Fruit fly (Drosophila melanogaster): ENCODE measurements around the gene CG15169.

Gene CG15169

DNA sequence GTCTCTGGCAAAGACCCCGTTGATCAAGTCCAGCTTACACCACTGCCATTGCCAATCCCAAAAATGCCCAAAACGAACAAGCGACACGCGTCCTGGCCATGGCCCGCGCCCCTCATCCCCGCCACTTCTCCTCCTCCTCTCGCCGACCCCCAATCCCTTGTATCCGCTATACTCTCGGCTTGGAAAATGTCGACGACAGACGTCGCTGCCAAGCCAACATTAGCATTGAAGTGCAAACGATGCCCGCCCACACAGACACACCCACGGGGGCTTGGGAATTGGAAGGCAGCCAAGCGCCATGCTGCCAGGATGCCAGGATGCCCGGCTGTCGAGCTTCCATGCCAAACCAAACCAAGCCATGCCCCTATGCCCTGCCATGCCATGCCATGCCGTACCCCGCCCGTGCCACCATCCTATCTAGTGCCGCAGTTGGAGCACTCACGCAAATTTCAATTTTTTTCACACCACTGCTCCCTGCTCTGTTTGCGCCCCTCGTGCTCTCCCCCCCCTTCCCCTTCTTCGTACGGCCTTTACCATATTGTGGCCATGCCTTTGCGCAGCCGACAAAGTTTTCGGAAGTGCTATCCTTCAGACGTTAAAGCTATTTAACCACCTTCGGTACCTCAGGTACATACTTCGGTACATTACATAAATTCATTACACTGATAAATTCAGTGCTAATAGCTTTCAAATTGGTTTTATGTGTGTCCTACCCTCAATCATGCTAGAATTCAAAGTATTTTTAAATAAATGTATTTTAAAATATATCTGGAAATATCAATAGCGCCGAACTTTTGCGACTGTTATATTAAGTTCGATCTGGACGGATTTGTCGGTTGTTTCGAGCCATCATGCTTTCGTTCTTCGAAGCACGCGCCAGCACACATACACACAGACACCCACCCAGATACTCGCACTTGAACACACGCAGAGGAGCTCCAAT is 30.7 kb downstream of the CG15169 start (continued):
- TF ChIP-seq Dip3 (GFP tag; optimal IDR thresholded peaks at IDR 0.05) (no peak), CG9797 (GFP tag; optimal IDR thresholded peaks at IDR 0.05) (no peak), B-H2 (GFP tag; optimal IDR thresholded peaks at IDR 0.05) (peak; percentile 83), HLH54F (GFP tag; optimal IDR thresholded peaks at IDR 0.05) (peak; percentile 51), CG17802 (tag; optimal IDR thresholded peaks at IDR 0.05) (peak; percentile 16), esg (GFP tag; conservative IDR thresholded peaks at IDR 0.05) (peak; percentile 74), CG7357 (GFP tag; IDR thresholded peaks at IDR 0.05) (peak; percentile 39; the same call in 1 of the 3 replicates), Abd-B (GFP tag; optimal IDR thresholded peaks at IDR 0.05) (peak; percentile 64), CG16813 (GFP tag; IDR thresholded peaks at IDR 0.05; ENCODE audit: partially characterized antibody) (no peak), CG6175 (GFP tag; IDR thresholded peaks at IDR 0.05) (no peak), sima (GFP tag; optimal IDR thresholded peaks at IDR 0.05) (no peak), CG1647 (GFP tag; optimal IDR thresholded peaks at IDR 0.05) (no peak), CG31388 (GFP tag; optimal IDR thresholded peaks at IDR 0.05) (no peak), zfh2 (GFP tag; optimal IDR thresholded peaks at IDR 0.05) (peak; percentile 38), Neu2 (GFP tag; optimal IDR thresholded peaks at IDR 0.05; ENCODE audit: borderline replicate concordance) (no peak), CG14050 (GFP tag; IDR thresholded peaks at IDR 0.05) (peak; percentile 64), ro (GFP tag; IDR thresholded peaks at IDR 0.05) (peak; percentile 53; the same call in 1 of the 2 replicates), CG10366 (GFP tag; IDR thresholded peaks at IDR 0.05) (peak; percentile 71), CG1024 (GFP tag; IDR thresholded peaks at IDR 0.05) (no peak), CG8089 (GFP tag; optimal IDR thresholded peaks at IDR 0.05) (peak; percentile 13), CG8281 (tag; optimal IDR thresholded peaks at IDR 0.05) (peak; percentile 39), Antp (GFP tag; optimal IDR thresholded peaks at IDR 0.05) (peak; percentile 42), Fer2 (tag; optimal IDR thresholded peaks at IDR 0.05) (peak; percentile 41), yki (optimal IDR thresholded peaks at IDR 0.05) (no peak), CG5180 (GFP tag; optimal IDR thresholded peaks at IDR 0.05) (peak; percentile 58), hth (optimal IDR thresholded peaks at IDR 0.05) (no peak), chif (GFP tag; optimal IDR thresholded peaks at IDR 0.05) (peak; percentile 1 to 50), zen (tag; optimal IDR thresholded peaks at IDR 0.05) (peak; percentile 4), BtbVII (GFP tag; optimal IDR thresholded peaks at IDR 0.05) (peak; percentile 77), her (GFP tag; optimal IDR thresholded peaks at IDR 0.05) (no peak), YL-1 (GFP tag; optimal IDR thresholded peaks at IDR 0.05) (peak; percentile 8), HmgD (GFP tag; optimal IDR thresholded peaks at IDR 0.05) (no peak), mam (GFP tag; optimal IDR thresholded peaks at IDR 0.05) (peak; percentile 20), CG6683 (GFP tag; optimal IDR thresholded peaks at IDR 0.05) (peak; percentile 63), klu (GFP tag; IDR thresholded peaks at IDR 0.05) (peak; percentile 66; the same call in 1 of the 2 replicates), dysf (GFP tag; IDR thresholded peaks at IDR 0.05) (peak; percentile 87), ken (GFP tag; IDR thresholded peaks at IDR 0.05) (peak; percentile 68; the same call in 1 of the 3 replicates), Ets65A (GFP tag) (no peak), CG32767 (GFP tag; IDR thresholded peaks at IDR 0.05) (peak; percentile 74; the same call in 1 of the 2 replicates), CG11560 (tag; IDR thresholded peaks at IDR 0.05) (0 out of 3 replicates have a peak, but pooled peaks have one; percentile 12), trh (GFP tag; optimal IDR thresholded peaks at IDR 0.05) (no peak), chinmo (GFP tag; IDR thresholded peaks at IDR 0.05; ENCODE audit: partially characterized antibody) (0 out of 4 replicates have a peak, but pooled peaks have one; percentile 51), tup (GFP tag; optimal IDR thresholded peaks at IDR 0.05) (no peak), BEAF-32 (GFP tag; optimal IDR thresholded peaks at IDR 0.05) (no peak), CG33213 (GFP tag; optimal IDR thresholded peaks at IDR 0.05) (no peak), CG14860 (GFP tag; IDR thresholded peaks at IDR 0.05; ENCODE audit: partially characterized antibody) (no peak), Hr39 (optimal IDR thresholded peaks at IDR 0.05) (no peak), CG13894 (tag; optimal IDR thresholded peaks at IDR 0.05) (peak; percentile 55), Side (GFP tag; optimal IDR thresholded peaks at IDR 0.05) (no peak), CG15073 (GFP tag; optimal IDR thresholded peaks at IDR 0.05) (peak; percentile 4)

Measured in whole organism, embryonic.